Fruit fly (Drosophila melanogaster) whole organism, embryonic: ENCODE data around the gene GstO3.

Experiments
- CG14710 ChIP-seq: fragments of 200-800 bp; sonication (Bioruptor generic); optimal IDR thresholded peaks from 3 replicates; lab custom pipeline; 2019; ENCODE audit warnings: missing biosample characterization, mild to moderate bottlenecking, missing genetic modification characterization, moderate library complexity
- CG14860 ChIP-seq: fragments of 200-800 bp; sonication (Bioruptor generic); IDR thresholded peaks from 3 replicates; pipeline ENCODE4 v1.3.6; 2022; ENCODE audit warnings: missing biosample characterization, missing genetic modification characterization; ENCODE audit not compliant: partially characterized antibody
- CG17829 ChIP-seq: fragments of 200-800 bp; optimal IDR thresholded peaks from 2 replicates; lab custom pipeline; 2019; ENCODE audit warnings: missing biosample characterization, mild to moderate bottlenecking, missing genetic modification characterization, moderate library complexity
- CG2678 ChIP-seq: fragments of 200-800 bp; sonication (Bioruptor generic); optimal IDR thresholded peaks from 3 replicates; lab custom pipeline; 2019; ENCODE audit warnings: missing biosample characterization, mild to moderate bottlenecking, missing genetic modification characterization, moderate library complexity
- CG2712 ChIP-seq: fragments of 200-800 bp; optimal IDR thresholded peaks from 3 replicates; lab custom pipeline; 2019; ENCODE audit warnings: missing biosample characterization, mild to moderate bottlenecking, missing genetic modification characterization, moderate library complexity
- CG30020 ChIP-seq: fragments of 200-800 bp; optimal IDR thresholded peaks from 2 replicates; lab custom pipeline; 2019; ENCODE audit warnings: missing biosample characterization, mild to moderate bottlenecking, missing genetic modification characterization, moderate library complexity
- CG31224 ChIP-seq: fragments of 200-800 bp; sonication (Bioruptor generic); IDR thresholded peaks from 2 replicates; pipeline ENCODE4 v1.3.6; 2022; ENCODE audit warnings: missing biosample characterization, missing genetic modification characterization
- CG32772 ChIP-seq: fragments of 200-800 bp; sonication (Bioruptor generic); IDR thresholded peaks from 2 replicates; pipeline ENCODE4 v1.3.6; 2022; ENCODE audit warnings: missing biosample characterization, missing genetic modification characterization
- CG42726 ChIP-seq: fragments of 200-800 bp; sonication (Bioruptor generic); IDR thresholded peaks from 2 replicates; pipeline ENCODE4 v1.3.6; 2022; ENCODE audit warnings: missing biosample characterization, missing genetic modification characterization; ENCODE audit not compliant: partially characterized antibody
- CG5180 ChIP-seq: fragments of 200-800 bp; sonication (Bioruptor generic); optimal IDR thresholded peaks from 3 replicates; lab custom pipeline; 2017; ENCODE audit warnings: missing biosample characterization, missing genetic modification characterization, mild to moderate bottlenecking, moderate library complexity, missing genetic modification reagents
- CG6791 ChIP-seq: fragments of 200-800 bp; sonication (Bioruptor generic); IDR thresholded peaks from 3 replicates; pipeline ENCODE4 v1.3.6; 2022; ENCODE audit warnings: missing biosample characterization, missing genetic modification characterization; ENCODE audit not compliant: partially characterized antibody
- CG7963 ChIP-seq: fragments of 200-800 bp; sonication (Bioruptor generic); IDR thresholded peaks from 3 replicates; pipeline ENCODE4 v1.3.6; 2022; ENCODE audit warnings: missing biosample characterization, missing genetic modification characterization; ENCODE audit not compliant: partially characterized antibody
- CG9609 ChIP-seq: fragments of 200-800 bp; sonication (Bioruptor generic); optimal IDR thresholded peaks from 3 replicates; lab custom pipeline; 2016; ENCODE audit warnings: missing biosample characterization, missing genetic modification characterization
- CoRest ChIP-seq: fragments of 200-800 bp; sonication (Bioruptor generic); optimal IDR thresholded peaks from 3 replicates; lab custom pipeline; 2018; ENCODE audit warnings: missing biosample characterization, mild to moderate bottlenecking, missing genetic modification characterization, moderate library complexity
- Dek ChIP-seq: fragments of 200-800 bp; sonication (Bioruptor generic); optimal IDR thresholded peaks from 3 replicates; lab custom pipeline; 2019; ENCODE audit warnings: missing biosample characterization, mild to moderate bottlenecking, missing genetic modification characterization, moderate library complexity
- Dref ChIP-seq: fragments of 200-800 bp; sonication (Bioruptor generic); IDR thresholded peaks from 2 replicates; pipeline ENCODE4 v1.3.6; 2022; ENCODE audit warnings: missing biosample characterization, missing genetic modification characterization
- H15 ChIP-seq: fragments of 200-800 bp; sonication (Bioruptor generic); IDR thresholded peaks from 3 replicates; pipeline ENCODE4 v1.3.6; 2022; ENCODE audit warnings: missing biosample characterization, missing genetic modification characterization
- Hr3 ChIP-seq: fragments of 200-800 bp; sonication (Bioruptor generic); optimal IDR thresholded peaks from 3 replicates; lab custom pipeline; 2016; ENCODE audit warnings: missing biosample characterization, missing genetic modification characterization
- NC2α ChIP-seq: fragments of 200-800 bp; sonication (Bioruptor generic); optimal IDR thresholded peaks from 2 replicates; lab custom pipeline; 2016; ENCODE audit warnings: missing biosample characterization, missing genetic modification characterization
- Oli ChIP-seq: fragments of 200-800 bp; sonication (Bioruptor generic); optimal IDR thresholded peaks from 2 replicates; lab custom pipeline; 2018; ENCODE audit warnings: missing biosample characterization, mild to moderate bottlenecking, missing genetic modification characterization, moderate library complexity
- Ravus ChIP-seq: fragments of 200-800 bp; sonication (Bioruptor generic); IDR thresholded peaks from 2 replicates; pipeline ENCODE4 v1.3.6; 2022; ENCODE audit warnings: missing biosample characterization, missing genetic modification characterization
- Rfx ChIP-seq: fragments of 200-800 bp; sonication (Bioruptor generic); IDR thresholded peaks from 2 replicates; pipeline ENCODE4 v1.3.6; 2022; ENCODE audit warnings: missing biosample characterization, missing genetic modification characterization
- Spps ChIP-seq: fragments of 200-800 bp; sonication (Bioruptor generic); optimal IDR thresholded peaks from 2 replicates; lab custom pipeline; 2018; ENCODE audit warnings: missing biosample characterization, mild to moderate bottlenecking, missing genetic modification characterization
- Tbp ChIP-seq: fragments of >200 bp; optimal IDR thresholded peaks from 2 replicates; lab custom pipeline; 2018; ENCODE audit warnings: missing biosample characterization, missing genetic modification characterization
- YL-1 ChIP-seq: fragments of 200-800 bp; sonication (Bioruptor generic); optimal IDR thresholded peaks from 3 replicates; lab custom pipeline; 2017; ENCODE audit warnings: missing biosample characterization, mild to moderate bottlenecking, missing genetic modification characterization
- az2 ChIP-seq: fragments of 200-800 bp; sonication (Bioruptor generic); optimal IDR thresholded peaks from 3 replicates; lab custom pipeline; 2016; ENCODE audit warnings: missing biosample characterization, missing genetic modification characterization
- chinmo ChIP-seq: fragments of 200-800 bp; sonication (Bioruptor generic); IDR thresholded peaks from 4 replicates; pipeline ENCODE4 v1.3.6; 2022; ENCODE audit warnings: missing biosample characterization, missing genetic modification characterization; ENCODE audit not compliant: partially characterized antibody
- danr ChIP-seq: fragments of 200-800 bp; sonication (Bioruptor generic); IDR thresholded peaks from 2 replicates; pipeline ENCODE4 v1.3.6; 2022; ENCODE audit warnings: missing biosample characterization, missing genetic modification characterization
- fd3F ChIP-seq: fragments of 200-800 bp; sonication (Bioruptor generic); optimal IDR thresholded peaks from 2 replicates; lab custom pipeline; 2018; ENCODE audit warnings: missing biosample characterization, mild to moderate bottlenecking, missing genetic modification characterization, moderate library complexity
- gfzf ChIP-seq: fragments of 200-800 bp; sonication (Bioruptor generic); optimal IDR thresholded peaks from 2 replicates; lab custom pipeline; 2016; ENCODE audit warnings: missing biosample characterization, mild to moderate bottlenecking, missing genetic modification characterization, moderate library complexity
- gsb-n ChIP-seq: fragments of 200-800 bp; sonication (Bioruptor generic); optimal IDR thresholded peaks from 3 replicates; lab custom pipeline; 2018; ENCODE audit warnings: missing biosample characterization, mild to moderate bottlenecking, missing genetic modification characterization
- hkb ChIP-seq, 2 experiments: fragments of 200-800 bp in 1 of 2; fragments of >200 bp in 1 of 2; sonication (Bioruptor generic) in 1 of 2; IDR thresholded peaks in 1 of 2; optimal IDR thresholded peaks in 1 of 2; 2 replicates each; pipeline versions ENCODE4 v1.3.6 to Lab custom; 2017 to 2022; ENCODE audit warnings: missing biosample characterization in 1 of 2, missing genetic modification characterization in 1 of 2
- jumu ChIP-seq: fragments of 200-800 bp; sonication (Bioruptor generic); optimal IDR thresholded peaks from 3 replicates; lab custom pipeline; 2016; ENCODE audit warnings: missing biosample characterization, missing genetic modification characterization
- lab ChIP-seq: fragments of 200-800 bp; sonication (Bioruptor generic); optimal IDR thresholded peaks from 3 replicates; lab custom pipeline; 2017; ENCODE audit warnings: missing biosample characterization, missing genetic modification characterization, mild to moderate bottlenecking, moderate library complexity, missing genetic modification reagents
- lilli ChIP-seq: fragments of 200-800 bp; sonication (Bioruptor generic); optimal IDR thresholded peaks from 3 replicates; lab custom pipeline; 2016; ENCODE audit warnings: missing biosample characterization, missing genetic modification characterization
- maf-S ChIP-seq: fragments of 200-800 bp; sonication (Bioruptor generic); optimal IDR thresholded peaks from 2 replicates; lab custom pipeline; 2016; ENCODE audit warnings: missing biosample characterization, missing genetic modification characterization
- nerfin-2 ChIP-seq: fragments of 200-800 bp; sonication (Bioruptor generic); IDR thresholded peaks from 2 replicates; pipeline ENCODE4 v1.3.6; 2022; ENCODE audit warnings: missing biosample characterization, missing genetic modification characterization; ENCODE audit not compliant: partially characterized antibody
- otp ChIP-seq: fragments of 200-800 bp; sonication (Bioruptor generic); IDR thresholded peaks from 3 replicates; pipeline ENCODE4, ENCODE4 v1.3.6; 2022; ENCODE audit warnings: missing biosample characterization, missing genetic modification characterization
- p53 ChIP-seq: fragments of 200-800 bp; sonication (Bioruptor generic); optimal IDR thresholded peaks from 2 replicates; lab custom pipeline; 2016; ENCODE audit warnings: missing biosample characterization, missing genetic modification characterization
- pzg ChIP-seq: fragments of 200-800 bp; sonication (Bioruptor generic); optimal IDR thresholded peaks from 3 replicates; lab custom pipeline; 2018; ENCODE audit warnings: missing biosample characterization, mild to moderate bottlenecking, missing genetic modification characterization, moderate library complexity
- sna ChIP-seq: fragments of 200-800 bp; sonication (Bioruptor generic); IDR thresholded peaks from 2 replicates; pipeline ENCODE4 v1.3.6; 2022; ENCODE audit warnings: missing biosample characterization, missing genetic modification characterization; ENCODE audit not compliant: partially characterized antibody
- zen ChIP-seq: fragments of 200-800 bp; sonication (Bioruptor generic); optimal IDR thresholded peaks from 3 replicates; lab custom pipeline; 2018; ENCODE audit warnings: missing biosample characterization, mild to moderate bottlenecking, missing genetic modification characterization, moderate library complexity

The GstO3 gene

dm6 chr3L:8544710-8545109 is 26.0 kb downstream of the GstO3 start, which contains the start of gene rhea (continued):
- peak; percentile 71 for TF ChIP-seq nerfin-2 (GFP tag; lab: Robert Waterston, UW)
- peak; percentile 57 for TF ChIP-seq CG42726
- no peak for TF ChIP-seq CG9609
- peak; percentile 35; the same call in 1 of the 3 replicates for TF ChIP-seq CG7963
- peak; percentile 40 for TF ChIP-seq Hr3 (GFP tag; lab: Kevin White, UChicago)
- no peak for TF ChIP-seq hkb (optimal IDR thresholded peaks at IDR 0.05; lab: Kevin White, UChicago)
- TF ChIP-seq hkb (GFP tag; IDR thresholded peaks at IDR 0.05; lab: Robert Waterston, UW), result 0 out of 2 replicates have a peak, but pooled peaks have one; percentile 15
- TF ChIP-seq Spps (tag; lab: Kevin White, UChicago), result no peak
- TF ChIP-seq jumu, result no peak
- TF ChIP-seq gsb-n, result peak; percentile 35
- peak; percentile 49 for TF ChIP-seq gfzf
- TF ChIP-seq CG6791 (GFP tag; lab: Robert Waterston, UW), result peak; percentile 71; the same call in 2 of the 3 replicates
- peak; percentile 31 for TF ChIP-seq lab (GFP tag; lab: Kevin White, UChicago)
- TF ChIP-seq p53 (GFP tag; lab: Kevin White, UChicago), result no peak
- no peak for TF ChIP-seq fd3F (GFP tag; lab: Kevin White, UChicago)
- peak; percentile 41 for TF ChIP-seq lilli (GFP tag; lab: Kevin White, UChicago)
- peak; percentile 65 for TF ChIP-seq zen
- TF ChIP-seq otp (GFP tag; lab: Robert Waterston, UW), result peak; percentile 24; the same call in 1 of the 3 replicates
- no peak for TF ChIP-seq Ravus (GFP tag; lab: Robert Waterston, UW)
- TF ChIP-seq CG30020, result peak; percentile 1
- no peak for TF ChIP-seq Oli (tag; lab: Kevin White, UChicago)
- TF ChIP-seq CG2678 (tag; lab: Kevin White, UChicago), result peak; percentile 8
- no peak for TF ChIP-seq H15 (GFP tag; lab: Robert Waterston, UW)
- no peak for TF ChIP-seq maf-S (GFP tag; lab: Kevin White, UChicago)
- TF ChIP-seq danr (GFP tag; lab: Robert Waterston, UW), result no peak
- peak; percentile 64 for TF ChIP-seq CG14710 (tag; lab: Kevin White, UChicago)
- peak; percentile 18 for TF ChIP-seq az2 (GFP tag; lab: Kevin White, UChicago)
- TF ChIP-seq Rfx (GFP tag; lab: Robert Waterston, UW), result no peak
- TF ChIP-seq CG14860 (GFP tag; lab: Robert Waterston, UW), result peak; percentile 64; the same call in 2 of the 3 replicates
- TF ChIP-seq Tbp (GFP tag; lab: Kevin White, UChicago), result no peak
- TF ChIP-seq chinmo (GFP tag; lab: Robert Waterston, UW), result peak; percentile 76; the same call in 1 of the 4 replicates
- TF ChIP-seq CG32772 (GFP tag; lab: Robert Waterston, UW), result no peak
- no peak for TF ChIP-seq CG31224 (GFP tag; lab: Robert Waterston, UW)
- peak; percentile 31 for TF ChIP-seq YL-1 (GFP tag; lab: Kevin White, UChicago)
- no peak for TF ChIP-seq CG5180 (GFP tag; lab: Kevin White, UChicago)
- peak; percentile 77 for TF ChIP-seq Dref (GFP tag; lab: Robert Waterston, UW)
- peak; percentile 55 for TF ChIP-seq CG2712 (tag; lab: Kevin White, UChicago)
- peak; percentile 70 for TF ChIP-seq pzg (GFP tag; lab: Kevin White, UChicago)
- no peak for TF ChIP-seq NC2α (GFP tag; lab: Kevin White, UChicago)
- peak; percentile 17 for TF ChIP-seq Dek
- TF ChIP-seq CG17829 (tag; lab: Kevin White, UChicago), result peak; percentile 57
- peak; percentile 18 for TF ChIP-seq CoRest
- TF ChIP-seq sna (GFP tag; lab: Robert Waterston, UW), result peak; percentile 67; the same call in 1 of the 2 replicates
